Worm (Caenorhabditis elegans) whole organism, L4/young adult: ENCODE results near the gene W04G3.10.

Experiments used
- W03F9.2 ChIP-seq: fragments of 150-350 bp; optimal IDR thresholded peaks from 2 replicates; lab custom pipeline; 2014; ENCODE audit warnings: missing biosample characterization, missing genetic modification characterization
- him-1 ChIP-seq: sonication (generic microtip); optimal IDR thresholded peaks from 2 replicates; lab custom pipeline; 2016; ENCODE audit warnings: missing genotype, missing genetic modification reagents, missing genetic modification characterization, missing compliant biosample characterization

ce11 chrX:11032412-11032811 is 45.6 kb downstream of the W04G3.10 start:
- TF ChIP-seq him-1 (tag; lab: Kevin White, UChicago), result no peak
- no peak for TF ChIP-seq W03F9.2 (tag; lab: Kevin White, UChicago)
